Worm (Caenorhabditis elegans) whole organism, young adult: ENCODE measurements around the gene Y51B9A.8.

Source experiments
- B0019.2 ChIP-seq: fragments of 200-800 bp; sonication (Bioruptor generic); conservative IDR thresholded peaks from 2 replicates; pipeline ENCODE4 v1.3.6; 2022; ENCODE audit warnings: missing genetic modification reagents, missing genetic modification characterization, missing compliant biosample characterization
- D2030.7 ChIP-seq: fragments of 200-800 bp; sonication (Bioruptor generic); IDR thresholded peaks from 2 replicates; pipeline ENCODE4 v1.3.6; 2022; ENCODE audit warnings: missing genetic modification reagents, missing genetic modification characterization, missing compliant biosample characterization
- F23B12.7 ChIP-seq: sonication (generic microtip); optimal IDR thresholded peaks from 2 replicates; lab custom pipeline; 2017; ENCODE audit warnings: missing genetic modification characterization, mild to moderate bottlenecking, missing compliant biosample characterization, antibody characterized with exemption, moderate library complexity; ENCODE audit not compliant: insufficient read depth
- F33H1.4 ChIP-seq: fragments of 200-800 bp; sonication (Bioruptor generic); IDR thresholded peaks from 2 replicates; pipeline ENCODE4 v1.3.6; 2022; ENCODE audit warnings: missing genetic modification reagents, missing genetic modification characterization, missing compliant biosample characterization
- F37B4.10 ChIP-seq: fragments of 200-800 bp; sonication (Bioruptor generic); IDR thresholded peaks from 2 replicates; pipeline ENCODE4 v1.3.6; 2022; ENCODE audit warnings: missing genetic modification characterization, missing compliant biosample characterization
- F52B5.7 ChIP-seq: sonication (generic microtip); optimal IDR thresholded peaks from 2 replicates; lab custom pipeline; 2016; ENCODE audit warnings: mild to moderate bottlenecking, missing genetic modification characterization, missing compliant biosample characterization
- F55B11.4 ChIP-seq: sonication (generic microtip); optimal IDR thresholded peaks from 2 replicates; lab custom pipeline; 2016; ENCODE audit warnings: missing compliant biosample characterization, missing genetic modification characterization, borderline replicate concordance; ENCODE audit not compliant: insufficient read depth
- Y56A3A.18 ChIP-seq: fragments of 200-800 bp; sonication (Bioruptor generic); IDR thresholded peaks from 2 replicates; pipeline ENCODE4 v1.3.6; 2022; ENCODE audit warnings: missing genetic modification reagents, missing genetic modification characterization, missing compliant biosample characterization
- attf-3 ChIP-seq: fragments of 200-800 bp; sonication (Bioruptor generic); conservative IDR thresholded peaks from 2 replicates; pipeline ENCODE4 v1.3.6; 2022; ENCODE audit warnings: missing genetic modification reagents, missing genetic modification characterization, missing compliant biosample characterization
- bed-1 ChIP-seq: fragments of 200-800 bp; sonication (Bioruptor generic); IDR thresholded peaks from 2 replicates; pipeline ENCODE4 v1.3.6; 2022; ENCODE audit warnings: missing genetic modification reagents, missing genetic modification characterization, missing compliant biosample characterization
- ccch-3 ChIP-seq: fragments of 200-800 bp; sonication (Bioruptor generic); optimal IDR thresholded peaks from 2 replicates; lab custom pipeline; 2018; ENCODE audit warnings: mild to moderate bottlenecking, missing genetic modification characterization, missing compliant biosample characterization
- ceh-58 ChIP-seq: fragments of 200-800 bp; sonication (Bioruptor generic); IDR thresholded peaks from 2 replicates; pipeline ENCODE4 v1.3.6; 2022; ENCODE audit warnings: missing genetic modification characterization, missing compliant biosample characterization
- dox-1 ChIP-seq: fragments of 200-800 bp; sonication (Bioruptor generic); IDR thresholded peaks from 2 replicates; pipeline ENCODE4 v1.3.6; 2022; ENCODE audit warnings: missing genetic modification reagents, missing genetic modification characterization, missing compliant biosample characterization
- dpff-1 ChIP-seq: sonication (generic microtip); optimal IDR thresholded peaks from 2 replicates; lab custom pipeline; 2017; ENCODE audit warnings: mild to moderate bottlenecking, missing genetic modification characterization, missing compliant biosample characterization
- him-1 ChIP-seq: sonication (generic microtip); optimal IDR thresholded peaks from 2 replicates; lab custom pipeline; 2016; ENCODE audit warnings: missing genotype, missing genetic modification reagents, missing genetic modification characterization, missing compliant biosample characterization
- hlh-26 ChIP-seq: fragments of 200-800 bp; sonication (Bioruptor generic); conservative IDR thresholded peaks from 2 replicates; pipeline ENCODE4 v1.3.6; 2022; ENCODE audit warnings: missing genetic modification reagents, missing genetic modification characterization, missing compliant biosample characterization
- hmg-20 ChIP-seq: fragments of 200-800 bp; sonication (Bioruptor generic); IDR thresholded peaks from 2 replicates; pipeline ENCODE4 v1.3.6; 2022; ENCODE audit warnings: missing genetic modification reagents, missing genetic modification characterization, missing compliant biosample characterization
- let-607 ChIP-seq, 2 experiments: fragments of 200-800 bp in 1 of 2; sonication (Bioruptor generic) in 1 of 2; sonication (generic microtip) in 1 of 2; optimal IDR thresholded peaks; 2 replicates each; lab custom pipeline; 2016 to 2018; ENCODE audit warnings: mild to moderate bottlenecking in 2 of 2, missing compliant biosample characterization in 2 of 2, missing genetic modification characterization in 2 of 2, moderate library complexity in 2 of 2, missing genotype in 1 of 2
- lir-1 ChIP-seq: fragments of 200-800 bp; sonication (Bioruptor generic); conservative IDR thresholded peaks from 2 replicates; pipeline ENCODE4 v1.3.6; 2022; ENCODE audit warnings: missing genetic modification reagents, missing genetic modification characterization, missing compliant biosample characterization
- lsl-1 ChIP-seq: fragments of 200-800 bp; sonication (Bioruptor generic); optimal IDR thresholded peaks from 2 replicates; lab custom pipeline; 2018; ENCODE audit warnings: mild to moderate bottlenecking, missing genetic modification characterization, moderate library complexity, missing compliant biosample characterization
- nfya-1 ChIP-seq: sonication (generic microtip); optimal IDR thresholded peaks from 2 replicates; lab custom pipeline; 2017; ENCODE audit warnings: antibody characterized with exemption, missing compliant biosample characterization, missing genetic modification characterization, borderline replicate concordance; ENCODE audit not compliant: insufficient read depth
- nfya-2 ChIP-seq: fragments of 200-800 bp; sonication (Bioruptor generic); IDR thresholded peaks from 2 replicates; pipeline ENCODE4 v1.3.6; 2022; ENCODE audit warnings: missing genetic modification reagents, missing genetic modification characterization, missing compliant biosample characterization
- nhr-80 ChIP-seq: sonication (generic microtip); optimal IDR thresholded peaks from 2 replicates; lab custom pipeline; 2016; ENCODE audit warnings: missing genetic modification characterization, missing compliant biosample characterization
- sea-2 ChIP-seq: fragments of 200-800 bp; sonication (Bioruptor generic); IDR thresholded peaks from 2 replicates; pipeline ENCODE4 v1.3.6; 2022; ENCODE audit warnings: missing genetic modification characterization, missing compliant biosample characterization
- sptf-2 ChIP-seq: fragments of 200-800 bp; sonication (Bioruptor generic); optimal IDR thresholded peaks from 2 replicates; lab custom pipeline; 2018; ENCODE audit warnings: mild to moderate bottlenecking, missing genetic modification characterization, missing compliant biosample characterization
- tbx-9 ChIP-seq: sonication (generic microtip); optimal IDR thresholded peaks from 2 replicates; lab custom pipeline; 2016; ENCODE audit warnings: borderline replicate concordance, missing genetic modification characterization, inconsistent platforms, missing compliant biosample characterization
- zim-3 ChIP-seq: sonication (generic microtip); optimal IDR thresholded peaks from 2 replicates; lab custom pipeline; 2017; ENCODE audit warnings: mild to moderate bottlenecking, missing genetic modification characterization, moderate library complexity, missing compliant biosample characterization
- ztf-25 ChIP-seq: fragments of 200-800 bp; sonication (Bioruptor generic); IDR thresholded peaks from 2 replicates; pipeline ENCODE4 v1.3.6; 2022; ENCODE audit warnings: missing genetic modification reagents, missing genetic modification characterization, missing compliant biosample characterization
- ztf-28 ChIP-seq: fragments of 200-800 bp; sonication (Bioruptor generic); IDR thresholded peaks from 2 replicates; pipeline ENCODE4 v1.3.6; 2022; ENCODE audit warnings: missing genetic modification reagents, missing genetic modification characterization, missing compliant biosample characterization
- ztf-3 ChIP-seq: fragments of 200-800 bp; sonication (Bioruptor generic); optimal IDR thresholded peaks from 2 replicates; lab custom pipeline; 2018; ENCODE audit warnings: mild to moderate bottlenecking, missing genetic modification characterization, missing compliant biosample characterization

Gene Y51B9A.8

DNA sequence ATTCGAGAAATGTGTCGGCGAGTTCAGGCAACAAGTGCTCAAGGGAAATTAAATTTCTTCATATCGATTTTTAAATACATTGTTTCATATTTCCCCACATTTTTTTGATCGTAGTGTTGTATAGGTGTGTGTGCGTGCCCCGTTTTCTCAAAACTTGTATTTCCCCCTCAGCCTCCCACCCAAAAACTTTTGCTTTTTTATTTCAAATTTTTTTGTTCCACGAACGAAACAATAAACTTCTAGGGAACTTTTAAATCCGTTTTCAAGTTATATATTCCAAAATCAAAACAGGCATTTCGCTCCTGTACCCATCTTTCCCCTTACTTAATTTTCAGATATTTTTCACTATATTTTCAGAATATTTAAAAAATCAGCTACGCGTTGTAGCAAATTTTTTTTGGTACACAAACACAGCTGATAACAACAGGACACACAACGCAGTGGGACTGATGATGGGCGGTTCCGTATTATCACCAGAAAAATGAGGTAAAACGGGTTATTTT is 19.5 kb downstream of the Y51B9A.8 start, which contains the start of the genes M176.4 and M176.16:
Gene M176.4 (plus strand): TSS at position 301 of the 503 bp plus-strand sequence.
Gene M176.16 (plus strand): TSS at position 453 of the 503 bp plus-strand sequence.
- TF ChIP-seq nfya-1 (tag; lab: Kevin White, UChicago) (no peak), sptf-2 (GFP tag; lab: Kevin White, UChicago) (no peak), nhr-80 (tag; lab: Kevin White, UChicago) (peak; percentile 53)

DNA sequence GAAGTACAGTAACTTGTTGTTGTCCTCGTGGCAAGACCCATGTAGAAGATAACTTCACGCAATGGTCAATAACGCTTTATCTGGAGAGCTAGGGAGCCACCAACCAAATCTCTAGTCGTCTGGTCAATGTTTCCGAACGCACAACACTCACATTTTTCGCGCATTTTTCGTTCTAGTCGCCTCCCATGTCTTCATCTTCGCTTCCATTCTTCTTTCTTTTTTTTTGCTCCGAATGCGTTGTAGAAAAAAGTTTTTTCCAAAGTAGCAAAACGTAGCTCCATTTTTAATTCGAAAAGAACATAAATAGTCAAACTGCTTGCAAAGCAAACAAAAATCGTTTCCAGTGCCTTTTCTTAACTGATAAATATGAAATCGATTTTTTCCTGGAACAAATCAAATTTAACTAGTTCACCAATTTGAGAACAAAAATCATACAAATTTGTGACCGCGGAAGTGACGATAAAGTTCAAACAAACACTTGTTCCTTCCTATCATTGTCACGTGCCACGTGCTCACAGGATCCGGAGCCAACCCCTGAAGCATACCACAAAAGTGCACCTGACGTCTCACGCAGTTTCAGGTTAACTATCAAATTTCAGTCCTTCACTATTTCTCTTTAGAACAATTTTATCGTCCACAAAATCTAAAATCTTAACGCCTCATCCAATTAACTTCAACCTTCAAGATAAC is 20.3 kb downstream of the Y51B9A.8 start:
- TF ChIP-seq ccch-3 (GFP tag; lab: Kevin White, UChicago) (no peak), B0019.2 (no peak), nhr-80 (tag; lab: Kevin White, UChicago) (peak; percentile 28), sea-2 (no peak), dox-1 (GFP tag; lab: Robert Waterston, UW) (no peak), F33H1.4 (GFP tag; lab: Robert Waterston, UW) (no peak), let-607 (tag; optimal IDR thresholded peaks at IDR 0.05; lab: Kevin White, UChicago) (no peak)

DNA sequence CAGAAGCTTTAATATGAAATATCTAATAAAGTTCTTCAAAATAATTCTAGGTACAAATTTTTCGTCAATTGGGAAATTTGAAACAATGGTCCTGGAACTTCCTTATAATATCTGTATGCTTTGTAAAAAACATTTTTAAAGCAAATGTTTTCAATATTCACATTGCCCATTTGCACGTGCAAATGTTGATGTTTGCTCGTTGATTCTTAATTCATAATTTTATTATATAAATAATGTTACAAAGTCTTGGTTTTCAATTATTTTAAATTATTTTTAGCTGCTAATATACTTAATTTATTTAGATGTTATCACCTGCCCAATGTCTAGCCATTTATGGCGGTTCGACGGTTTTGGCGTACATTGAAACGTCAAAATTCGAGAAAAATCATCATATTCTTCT is 23.3 kb downstream of the Y51B9A.8 start, which contains the start of gene M176.11:
Gene M176.11 (plus strand): TSS at position 301 of the 400 bp plus-strand sequence.
- TF ChIP-seq F52B5.7 (tag; lab: Kevin White, UChicago) (no peak), Y56A3A.18 (GFP tag; lab: Robert Waterston, UW) (no peak), hlh-26 (no peak), lsl-1 (GFP tag; lab: Kevin White, UChicago) (no peak), ztf-25 (no peak), lir-1 (GFP tag; lab: Robert Waterston, UW) (no peak), zim-3 (tag; lab: Kevin White, UChicago) (no peak), F33H1.4 (GFP tag; lab: Robert Waterston, UW) (no peak), attf-3 (GFP tag; lab: Robert Waterston, UW) (no peak), hmg-20 (GFP tag; lab: Robert Waterston, UW) (no peak), him-1 (tag; lab: Kevin White, UChicago) (no peak), ztf-3 (no peak), B0019.2 (no peak), sea-2 (no peak), nfya-2 (no peak), F23B12.7 (tag; lab: Kevin White, UChicago) (no peak), tbx-9 (no peak), F55B11.4 (no peak)

DNA sequence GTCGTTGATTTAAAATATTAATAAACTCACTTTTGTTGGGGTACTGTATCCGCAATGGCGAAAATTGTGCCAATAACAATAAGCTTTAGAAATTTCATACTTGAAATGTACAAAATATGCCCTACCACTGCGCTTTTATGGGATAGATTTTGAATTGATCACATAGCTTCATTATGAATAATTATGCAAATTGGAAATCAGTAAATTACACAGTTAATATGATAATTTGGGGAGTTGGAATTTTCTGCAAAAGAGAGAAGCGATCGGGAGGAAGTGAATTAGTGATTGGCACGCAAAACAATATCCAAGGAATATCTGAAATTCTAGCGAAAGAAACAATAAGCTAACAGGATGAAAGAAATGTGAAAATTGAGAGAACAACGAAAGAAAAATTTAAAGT is 27.4 kb downstream of the Y51B9A.8 start, which contains the start of gene M176.10:
Gene M176.10 (minus strand): TSS at position 101 of the 400 bp plus-strand sequence.
- TF ChIP-seq F52B5.7 (tag; lab: Kevin White, UChicago) = no peak
- TF ChIP-seq ceh-58 (GFP tag; lab: Robert Waterston, UW) = no peak
- TF ChIP-seq F37B4.10 (GFP tag; lab: Robert Waterston, UW) = no peak
- no peak for TF ChIP-seq ztf-28
- TF ChIP-seq D2030.7 (GFP tag; lab: Robert Waterston, UW) = no peak
- no peak for TF ChIP-seq lir-1 (GFP tag; lab: Robert Waterston, UW)
- TF ChIP-seq dpff-1 (tag; lab: Kevin White, UChicago) = no peak
- TF ChIP-seq F33H1.4 (GFP tag; lab: Robert Waterston, UW) = no peak
- TF ChIP-seq bed-1 (GFP tag; lab: Robert Waterston, UW) = no peak
